Worm (Caenorhabditis elegans) whole organism, late embryonic: ENCODE data around the gene M110.8.

Source experiments
- C08G9.2 ChIP-seq: sonication (generic microtip); optimal IDR thresholded peaks from 2 replicates; lab custom pipeline; 2016; ENCODE audit warnings: mild to moderate bottlenecking, missing genetic modification characterization, moderate library complexity, missing compliant biosample characterization
- K02D7.2 ChIP-seq: sonication (generic microtip); optimal IDR thresholded peaks from 2 replicates; lab custom pipeline; 2017; ENCODE audit warnings: mild to moderate bottlenecking, missing genetic modification characterization, missing compliant biosample characterization
- ama-1 ChIP-seq: fragments of 150-350 bp; optimal IDR thresholded peaks from 2 replicates; lab custom pipeline; 2014
- ceh-14 ChIP-seq: sonication (generic microtip); optimal IDR thresholded peaks from 2 replicates; lab custom pipeline; 2016; ENCODE audit warnings: missing genotype, missing genetic modification characterization, missing compliant biosample characterization
- ceh-19 ChIP-seq: fragments of 200-800 bp; sonication (Bioruptor generic); optimal IDR thresholded peaks from 2 replicates; lab custom pipeline; 2018; ENCODE audit warnings: mild to moderate bottlenecking, missing genetic modification characterization, missing compliant biosample characterization
- ceh-2 ChIP-seq: sonication (generic microtip); optimal IDR thresholded peaks from 2 replicates; lab custom pipeline; 2016; ENCODE audit warnings: missing genotype, missing genetic modification characterization, missing compliant biosample characterization
- ceh-34 ChIP-seq: sonication (generic microtip); optimal IDR thresholded peaks from 2 replicates; lab custom pipeline; 2016; ENCODE audit warnings: mild to moderate bottlenecking, missing genetic modification characterization, missing compliant biosample characterization
- dve-1 ChIP-seq: sonication (generic microtip); optimal IDR thresholded peaks from 2 replicates; lab custom pipeline; 2017; ENCODE audit warnings: antibody characterized with exemption, mild to moderate bottlenecking, missing genetic modification characterization, missing compliant biosample characterization
- elt-2 ChIP-seq: sonication (generic microtip); optimal IDR thresholded peaks from 2 replicates; lab custom pipeline; 2016; ENCODE audit warnings: missing genetic modification reagents, missing genetic modification characterization, missing compliant biosample characterization
- eyg-1 ChIP-seq: sonication (generic microtip); optimal IDR thresholded peaks from 2 replicates; lab custom pipeline; 2016; ENCODE audit warnings: missing genotype, missing genetic modification characterization, missing compliant biosample characterization
- fax-1 ChIP-seq: sonication (generic microtip); optimal IDR thresholded peaks from 2 replicates; lab custom pipeline; 2016; ENCODE audit warnings: missing genotype, missing genetic modification characterization, missing compliant biosample characterization
- fkh-10 ChIP-seq: fragments of 150-350 bp; optimal IDR thresholded peaks from 2 replicates; lab custom pipeline; 2014; ENCODE audit warnings: missing biosample characterization, missing genetic modification reagents, missing genetic modification characterization
- fkh-6 ChIP-seq: sonication (generic microtip); optimal IDR thresholded peaks from 2 replicates; lab custom pipeline; 2016; ENCODE audit warnings: missing genetic modification characterization, missing compliant biosample characterization
- nfya-1 ChIP-seq: sonication (generic microtip); optimal IDR thresholded peaks from 2 replicates; lab custom pipeline; 2017; ENCODE audit warnings: missing genetic modification characterization, mild to moderate bottlenecking, missing compliant biosample characterization, antibody characterized with exemption, moderate library complexity
- npax-4 ChIP-seq: sonication (generic microtip); optimal IDR thresholded peaks from 2 replicates; lab custom pipeline; 2016; ENCODE audit warnings: missing genetic modification characterization, missing compliant biosample characterization
- pax-1 ChIP-seq: fragments of 150-350 bp; optimal IDR thresholded peaks from 2 replicates; lab custom pipeline; 2014; ENCODE audit warnings: missing biosample characterization, missing genetic modification characterization
- pqm-1 ChIP-seq: sonication (generic microtip); optimal IDR thresholded peaks from 2 replicates; lab custom pipeline; 2016; ENCODE audit warnings: missing genetic modification characterization, missing compliant biosample characterization
- pros-1 ChIP-seq: fragments of 150-350 bp; optimal IDR thresholded peaks from 2 replicates; lab custom pipeline; 2014; ENCODE audit warnings: missing biosample characterization, missing genetic modification reagents, missing genetic modification characterization
- sdc-2 ChIP-seq: sonication (generic microtip); optimal IDR thresholded peaks from 2 replicates; lab custom pipeline; 2016; ENCODE audit warnings: missing genotype, missing genetic modification characterization, missing compliant biosample characterization
- tbx-7 ChIP-seq: sonication (generic microtip); optimal IDR thresholded peaks from 2 replicates; lab custom pipeline; 2016; ENCODE audit warnings: missing genotype, missing genetic modification characterization, missing compliant biosample characterization
- ttx-3 ChIP-seq: sonication (generic microtip); optimal IDR thresholded peaks from 2 replicates; lab custom pipeline; 2016; ENCODE audit warnings: missing genetic modification reagents, missing genetic modification characterization, missing compliant biosample characterization
- unc-42 ChIP-seq: sonication (generic microtip); optimal IDR thresholded peaks from 2 replicates; lab custom pipeline; 2016; ENCODE audit warnings: missing genotype, missing genetic modification characterization, missing compliant biosample characterization
- zip-5 ChIP-seq: sonication (generic microtip); optimal IDR thresholded peaks from 2 replicates; lab custom pipeline; 2016; ENCODE audit warnings: missing genetic modification characterization, missing compliant biosample characterization
- ztf-16 ChIP-seq: sonication (generic microtip); optimal IDR thresholded peaks from 2 replicates; lab custom pipeline; 2017; ENCODE audit warnings: missing genetic modification characterization, missing compliant biosample characterization

Gene M110.8

DNA sequence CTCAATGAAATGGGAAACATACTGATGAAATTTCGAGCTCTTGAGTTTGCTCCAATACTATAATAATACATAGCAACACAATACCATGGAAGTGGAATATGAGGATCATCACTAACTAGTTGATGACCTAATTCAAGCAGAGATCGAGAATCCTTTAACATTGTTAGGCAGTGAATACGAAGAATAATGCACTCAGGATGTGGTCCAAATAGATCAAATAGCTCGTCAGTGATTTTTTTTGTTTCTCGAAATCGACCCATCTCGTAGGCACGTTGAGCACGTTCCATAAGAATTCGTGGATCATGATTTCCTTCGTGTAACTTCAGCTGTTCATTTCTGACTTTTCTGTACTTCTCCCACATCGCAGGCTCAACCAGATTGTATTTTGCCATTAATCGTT is 48.5 kb downstream of the M110.8 start:
- TF ChIP-seq npax-4 (tag; lab: Kevin White, UChicago) (no peak), tbx-7 (tag; lab: Kevin White, UChicago) (no peak), fkh-6 (tag; lab: Kevin White, UChicago) (no peak), pqm-1 (tag; lab: Kevin White, UChicago) (no peak), fkh-10 (GFP tag; lab: Kevin White, UChicago) (no peak), zip-5 (tag; lab: Kevin White, UChicago) (no peak), fax-1 (tag; lab: Kevin White, UChicago) (no peak), ama-1 (no peak), ceh-34 (no peak), elt-2 (tag; lab: Kevin White, UChicago) (no peak), sdc-2 (tag; lab: Kevin White, UChicago) (no peak), eyg-1 (no peak), dve-1 (tag; lab: Kevin White, UChicago) (no peak), C08G9.2 (tag; lab: Kevin White, UChicago) (no peak)

DNA sequence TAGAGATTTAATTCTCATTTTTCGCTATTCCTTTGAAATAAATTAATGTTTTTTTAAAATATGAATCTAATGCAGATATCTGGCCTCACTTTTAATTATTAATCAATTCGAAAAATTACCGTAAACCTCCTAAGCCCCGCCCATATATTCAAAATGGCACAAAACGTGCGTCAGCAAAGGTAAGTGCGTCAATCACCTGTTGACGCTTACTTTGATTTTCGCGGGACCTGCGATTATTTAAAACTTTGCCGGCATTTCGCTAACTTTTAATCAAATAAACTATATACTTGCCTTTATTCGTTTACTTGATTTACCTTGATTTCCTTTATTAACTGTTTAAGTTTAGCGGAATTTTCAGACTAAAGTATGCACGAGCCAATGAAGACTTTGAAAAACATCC is 51.4 kb downstream of the M110.8 start, which contains the start of gene pch-2:
Gene pch-2 (plus strand): TSS at position 359 of the 400 bp plus-strand sequence.
- peak; percentile 2 for TF ChIP-seq unc-42
- TF ChIP-seq ama-1 = no peak
- TF ChIP-seq ceh-19 (GFP tag; lab: Kevin White, UChicago) = no peak
- no peak for TF ChIP-seq ztf-16 (tag; lab: Kevin White, UChicago)
- no peak for TF ChIP-seq sdc-2 (tag; lab: Kevin White, UChicago)
- TF ChIP-seq pros-1 (tag; lab: Kevin White, UChicago) = no peak
- no peak for TF ChIP-seq ceh-14 (tag; lab: Kevin White, UChicago)
- no peak for TF ChIP-seq ttx-3 (tag; lab: Kevin White, UChicago)
- no peak for TF ChIP-seq pax-1 (tag; lab: Kevin White, UChicago)
- TF ChIP-seq K02D7.2 = no peak
- TF ChIP-seq nfya-1 = peak; percentile 11
- TF ChIP-seq ceh-2 (tag; lab: Kevin White, UChicago) = no peak
